Fruit fly (Drosophila melanogaster) Kc167 (cell line): ENCODE data around the gene Pos.

Source experiments
- Myc ChIP-seq: fragments of >200 bp; optimal IDR thresholded peaks from 2 replicates; lab custom pipeline; 2017; ENCODE audit warnings: missing external identifiers
- h ChIP-seq: fragments of >200 bp; optimal IDR thresholded peaks from 3 replicates; lab custom pipeline; 2018; ENCODE audit warnings: missing external identifiers

- TF ChIP-seq Myc (lab: Kevin White, UChicago), result no peak
- no peak for TF ChIP-seq h (lab: Kevin White, UChicago)
These were observed 12.6 kb downstream of the Pos start for dm6 chr3R:32050685-32051084.
